Worm (Caenorhabditis elegans) whole organism, L4 larva: Measurements from ENCODE around the gene ndua-1.
A peak's percentile ranks its signal among the peaks of the same experiment; 100 is the strongest.

Source experiments
- F26F4.8 ChIP-seq: fragments of 200-800 bp; sonication (Bioruptor generic); conservative IDR thresholded peaks from 2 replicates; pipeline ENCODE4 v1.3.6; 2022; ENCODE audit warnings: missing genetic modification characterization, missing compliant biosample characterization
- F37D6.2 ChIP-seq: sonication (generic microtip); optimal IDR thresholded peaks from 2 replicates; lab custom pipeline; 2016; ENCODE audit warnings: mild to moderate bottlenecking, missing genetic modification characterization, missing compliant biosample characterization
- F44E2.7 ChIP-seq: fragments of 200-800 bp; sonication (Bioruptor generic); IDR thresholded peaks from 2 replicates; pipeline ENCODE4 v2.1.2; 2022; ENCODE audit warnings: missing genetic modification characterization, missing compliant biosample characterization
- ZK337.2 ChIP-seq: fragments of 200-800 bp; sonication (Bioruptor generic); IDR thresholded peaks from 2 replicates; pipeline ENCODE4 v1.3.6; 2022; ENCODE audit warnings: missing genetic modification reagents, missing genetic modification characterization, missing compliant biosample characterization
- aha-1 ChIP-seq: fragments of 150-350 bp; peaks from one replicate; lab custom pipeline; 2014; ENCODE audit warnings: missing biosample characterization, missing genetic modification characterization
- ceh-28 ChIP-seq: fragments of 150-350 bp; optimal IDR thresholded peaks from 2 replicates; lab custom pipeline; 2014; ENCODE audit warnings: missing biosample characterization, missing genetic modification reagents, missing genetic modification characterization
- ceh-32 ChIP-seq: sonication (generic microtip); optimal IDR thresholded peaks from 2 replicates; lab custom pipeline; 2016; ENCODE audit warnings: mild to moderate bottlenecking, missing genetic modification characterization, missing compliant biosample characterization; ENCODE audit not compliant: poor library complexity
- ceh-44 ChIP-seq: fragments of 200-800 bp; sonication (Bioruptor generic); IDR thresholded peaks from 2 replicates; pipeline ENCODE4 v1.3.6; 2022; ENCODE audit warnings: missing genetic modification reagents, missing genetic modification characterization, missing compliant biosample characterization
- ces-1 ChIP-seq: fragments of 150-350 bp; sonication (generic microtip); optimal IDR thresholded peaks from 4 replicates; lab custom pipeline; 2014; ENCODE audit warnings: missing biosample characterization, missing genetic modification reagents, missing genetic modification characterization
- ctbp-1 ChIP-seq: fragments of 200-800 bp; sonication (Bioruptor generic); IDR thresholded peaks from 2 replicates; pipeline ENCODE4 v1.3.6; 2022; ENCODE audit warnings: missing genetic modification reagents, missing genetic modification characterization, missing compliant biosample characterization
- daf-16 ChIP-seq, 3 experiments: sonication (generic microtip); optimal IDR thresholded peaks; 2 replicates each; lab custom pipeline; 2016 to 2017; ENCODE audit warnings: missing genetic modification characterization in 3 of 3, missing genetic modification reagents in 3 of 3, mild to moderate bottlenecking in 2 of 3, missing compliant biosample characterization in 2 of 3, missing biosample characterization in 1 of 3, moderate library complexity in 1 of 3
- daf-8 ChIP-seq: fragments of 200-800 bp; sonication (Bioruptor generic); IDR thresholded peaks from 2 replicates; pipeline ENCODE4 v1.3.6; 2022; ENCODE audit warnings: missing genetic modification characterization, missing compliant biosample characterization
- dmd-6 ChIP-seq: fragments of 200-800 bp; sonication (Bioruptor generic); IDR thresholded peaks from 2 replicates; pipeline ENCODE4 v1.3.6; 2022; ENCODE audit warnings: missing genetic modification reagents, missing genetic modification characterization, missing compliant biosample characterization
- dmd-8 ChIP-seq: fragments of 200-800 bp; sonication (Bioruptor generic); IDR thresholded peaks from 2 replicates; pipeline ENCODE4 v1.3.6; 2022; ENCODE audit warnings: missing genetic modification characterization, missing compliant biosample characterization
- dmd-9 ChIP-seq: fragments of 200-800 bp; sonication (Bioruptor generic); IDR thresholded peaks from 2 replicates; pipeline ENCODE4 v1.3.6; 2022; ENCODE audit warnings: missing genetic modification reagents, missing genetic modification characterization, missing compliant biosample characterization
- dpl-1 ChIP-seq: fragments of 150-350 bp; optimal IDR thresholded peaks from 2 replicates; lab custom pipeline; 2014; ENCODE audit warnings: missing biosample characterization, missing genetic modification reagents, missing genetic modification characterization
- duxl-1 ChIP-seq: sonication (generic microtip); optimal IDR thresholded peaks from 2 replicates; lab custom pipeline; 2016; ENCODE audit warnings: mild to moderate bottlenecking, missing genetic modification characterization, moderate library complexity, missing compliant biosample characterization; ENCODE audit not compliant: poor library complexity
- dve-1 ChIP-seq: sonication (generic microtip); optimal IDR thresholded peaks from 2 replicates; lab custom pipeline; 2017; ENCODE audit warnings: antibody characterized with exemption, mild to moderate bottlenecking, missing genetic modification characterization, missing compliant biosample characterization; ENCODE audit not compliant: insufficient read depth
- fkh-10 ChIP-seq: fragments of 150-350 bp; optimal IDR thresholded peaks from 2 replicates; lab custom pipeline; 2014; ENCODE audit warnings: missing biosample characterization, missing genetic modification reagents, missing genetic modification characterization
- hlh-30 ChIP-seq: sonication (generic microtip); optimal IDR thresholded peaks from 2 replicates; lab custom pipeline; 2017; ENCODE audit warnings: antibody characterized with exemption, mild to moderate bottlenecking, missing genetic modification characterization, missing compliant biosample characterization; ENCODE audit not compliant: insufficient read depth
- hmg-1.1 ChIP-seq: fragments of 200-800 bp; sonication (Bioruptor generic); IDR thresholded peaks from 2 replicates; pipeline ENCODE4 v1.3.6; 2022; ENCODE audit warnings: missing genetic modification reagents, missing genetic modification characterization, missing compliant biosample characterization
- lin-1 ChIP-seq: fragments of 200-800 bp; sonication (Bioruptor generic); IDR thresholded peaks from 2 replicates; pipeline ENCODE4 v1.3.6; 2022; ENCODE audit warnings: missing genetic modification reagents, missing genetic modification characterization, missing compliant biosample characterization
- lin-13 ChIP-seq: fragments of 150-350 bp; optimal IDR thresholded peaks from 2 replicates; lab custom pipeline; 2014; ENCODE audit warnings: missing biosample characterization, missing genetic modification reagents, missing genetic modification characterization
- lsy-2 ChIP-seq, 2 experiments: fragments of 150-350 bp in 1 of 2; sonication (generic microtip) in 1 of 2; optimal IDR thresholded peaks; 2 replicates each; lab custom pipeline; 2014 to 2017; ENCODE audit warnings: missing biosample characterization in 2 of 2, missing genetic modification characterization in 2 of 2
- madf-9 ChIP-seq: fragments of 200-800 bp; sonication (Bioruptor generic); conservative IDR thresholded peaks from 2 replicates; pipeline ENCODE4 v1.3.6; 2022; ENCODE audit warnings: missing genetic modification reagents, missing genetic modification characterization, missing compliant biosample characterization
- mdl-1 ChIP-seq, 2 experiments: fragments of 150-350 bp in 1 of 2; sonication (generic microtip) in 1 of 2; optimal IDR thresholded peaks; 2 replicates each; lab custom pipeline; 2014 to 2017; ENCODE audit warnings: missing biosample characterization in 2 of 2, missing genetic modification characterization in 2 of 2
- mdt-29 ChIP-seq: fragments of 200-800 bp; sonication (Bioruptor generic); IDR thresholded peaks from 2 replicates; pipeline ENCODE4 v1.3.6; 2022; ENCODE audit warnings: missing genetic modification reagents, missing genetic modification characterization, missing compliant biosample characterization
- mep-1 ChIP-seq: fragments of 150-350 bp; sonication (generic microtip); optimal IDR thresholded peaks from 3 replicates; lab custom pipeline; 2014; ENCODE audit warnings: missing biosample characterization, missing genetic modification characterization
- mes-2 ChIP-seq: sonication (generic microtip); optimal IDR thresholded peaks from 2 replicates; lab custom pipeline; 2016; ENCODE audit warnings: missing genotype, mild to moderate bottlenecking, missing genetic modification characterization, missing compliant biosample characterization; ENCODE audit not compliant: poor library complexity, severe bottlenecking
- nhr-10 ChIP-seq: fragments of 150-350 bp; optimal IDR thresholded peaks from 2 replicates; lab custom pipeline; 2014; ENCODE audit warnings: missing biosample characterization, missing genetic modification characterization
- nhr-11 ChIP-seq: fragments of 150-350 bp; optimal IDR thresholded peaks from 2 replicates; lab custom pipeline; 2014; ENCODE audit warnings: missing biosample characterization, missing genetic modification characterization
- nhr-28 ChIP-seq: fragments of 150-350 bp; optimal IDR thresholded peaks from 2 replicates; lab custom pipeline; 2014; ENCODE audit warnings: missing biosample characterization, missing genetic modification characterization
- nhr-48 ChIP-seq: sonication (generic microtip); optimal IDR thresholded peaks from 2 replicates; lab custom pipeline; 2016; ENCODE audit warnings: mild to moderate bottlenecking, missing genetic modification characterization, missing compliant biosample characterization
- nhr-6 ChIP-seq: fragments of 150-350 bp; optimal IDR thresholded peaks from 2 replicates; lab custom pipeline; 2014; ENCODE audit warnings: missing biosample characterization, missing genetic modification characterization
- php-3 ChIP-seq: fragments of 200-800 bp; sonication (Bioruptor generic); IDR thresholded peaks from 2 replicates; pipeline ENCODE4 v1.3.6; 2022; ENCODE audit warnings: missing genetic modification reagents, missing genetic modification characterization, missing compliant biosample characterization
- rbr-2 ChIP-seq: sonication (generic microtip); optimal IDR thresholded peaks from 2 replicates; lab custom pipeline; 2016; ENCODE audit warnings: missing genotype, missing genetic modification characterization, missing compliant biosample characterization
- set-16 ChIP-seq: fragments of 200-800 bp; sonication (Bioruptor generic); IDR thresholded peaks from 2 replicates; pipeline ENCODE4 v1.3.6; 2022; ENCODE audit warnings: missing genetic modification reagents, missing genetic modification characterization, missing compliant biosample characterization
- spr-3 ChIP-seq: fragments of 200-800 bp; sonication (Bioruptor generic); optimal IDR thresholded peaks from 2 replicates; lab custom pipeline; 2018; ENCODE audit warnings: mild to moderate bottlenecking, missing genetic modification characterization, missing compliant biosample characterization
- unc-62 ChIP-seq, 3 experiments: fragments of 150-350 bp in 1 of 3; sonication (generic microtip); optimal IDR thresholded peaks in 2 of 3; peaks in 1 of 3; 1 replicate in 1 of 3; 2 replicates in 2 of 3; lab custom pipeline; 2014 to 2017; ENCODE audit warnings: missing biosample characterization in 3 of 3, missing genetic modification characterization in 3 of 3, missing genetic modification reagents in 3 of 3, missing genotype in 1 of 3
- vab-7 ChIP-seq: fragments of 200-800 bp; sonication (Bioruptor generic); IDR thresholded peaks from 2 replicates; pipeline ENCODE4 v1.3.6; 2022; ENCODE audit warnings: missing genetic modification reagents, missing genetic modification characterization, missing compliant biosample characterization
- zfp-2 ChIP-seq: sonication (generic microtip); optimal IDR thresholded peaks from 2 replicates; lab custom pipeline; 2016; ENCODE audit warnings: mild to moderate bottlenecking, missing genetic modification characterization, missing compliant biosample characterization
- zip-2 ChIP-seq: fragments of 150-350 bp; optimal IDR thresholded peaks from 2 replicates; lab custom pipeline; 2014; ENCODE audit warnings: missing biosample characterization, missing genetic modification characterization

ndua-1 gene

ce11 chrV:20851847-20852386, at the start of gene ndua-1:
ndua-1 (minus strand) TSS chrV:20851897.
- no peak for TF ChIP-seq set-16 (GFP tag; lab: Robert Waterston, UW)
- TF ChIP-seq mes-2 (tag; lab: Kevin White, UChicago), result peak; percentile 86
- no peak for TF ChIP-seq ceh-28 (tag; lab: Kevin White, UChicago)
- peak; percentile 92 for TF ChIP-seq aha-1 (tag; lab: Kevin White, UChicago)
- TF ChIP-seq dmd-6, result no peak
- no peak for TF ChIP-seq daf-16 (GFP tag; optimal IDR thresholded peaks at IDR 0.05; lab: Kevin White, UChicago)
- TF ChIP-seq daf-16 (tag; optimal IDR thresholded peaks at IDR 0.05; lab: Kevin White, UChicago), result peak; percentile 15
- no peak for TF ChIP-seq zip-2 (tag; lab: Kevin White, UChicago)
- peak; percentile 26 for TF ChIP-seq rbr-2 (tag; lab: Kevin White, UChicago)
- no peak for TF ChIP-seq mdl-1 (tag; optimal IDR thresholded peaks at IDR 0.05; lab: Kevin White, UChicago)
- TF ChIP-seq nhr-28, result peak; percentile 55
- TF ChIP-seq nhr-10 (tag; lab: Kevin White, UChicago), result no peak
- TF ChIP-seq F26F4.8 (GFP tag; lab: Robert Waterston, UW), result no peak
- TF ChIP-seq dve-1 (tag; lab: Kevin White, UChicago), result peak; percentile 23
- TF ChIP-seq nhr-11 (tag; lab: Kevin White, UChicago), result no peak
- no peak for TF ChIP-seq F44E2.7
- 0 out of 2 replicates have a peak, but pooled peaks have one; percentile 40 for TF ChIP-seq hmg-1.1
- TF ChIP-seq zfp-2 (tag; lab: Kevin White, UChicago), result no peak
- no peak for TF ChIP-seq dmd-9 (GFP tag; lab: Robert Waterston, UW)
- no peak for TF ChIP-seq nhr-48 (tag; lab: Kevin White, UChicago)
- TF ChIP-seq spr-3, result no peak
- TF ChIP-seq duxl-1 (tag; lab: Kevin White, UChicago), result peak; percentile 45
- peak; percentile 8 for TF ChIP-seq dpl-1 (GFP tag; lab: Kevin White, UChicago)
- TF ChIP-seq vab-7, result no peak
- no peak for TF ChIP-seq madf-9 (GFP tag; lab: Robert Waterston, UW)
- no peak for TF ChIP-seq nhr-6 (tag; lab: Kevin White, UChicago)
- TF ChIP-seq ZK337.2 (GFP tag; lab: Robert Waterston, UW), result no peak
- no peak for TF ChIP-seq daf-8 (GFP tag; lab: Robert Waterston, UW)
- no peak for TF ChIP-seq dmd-8 (GFP tag; lab: Robert Waterston, UW)
- TF ChIP-seq ces-1 (GFP tag; lab: Kevin White, UChicago), result peak; percentile 10
- no peak for TF ChIP-seq php-3 (GFP tag; lab: Robert Waterston, UW)
- TF ChIP-seq lin-1, result no peak

ce11 chrV:20891871-20892270, 40.2 kb upstream of the ndua-1 start:
- no peak for TF ChIP-seq dmd-6
- TF ChIP-seq unc-62 (GFP tag; optimal IDR thresholded peaks at IDR 0.05 in 1 of 2; lab: Kevin White, UChicago), result peak in 1 of 2 experiments; percentile 94
- no peak for TF ChIP-seq unc-62 (tag; optimal IDR thresholded peaks at IDR 0.05; lab: Kevin White, UChicago)

ce11 chrV:20879069-20879667, 27.5 kb upstream of the ndua-1 start, which contains the start of gene unc-80:
unc-80 (plus strand) TSS chrV:20879601.
- TF ChIP-seq rbr-2 (tag; lab: Kevin White, UChicago) (peak; percentile 62), nhr-48 (tag; lab: Kevin White, UChicago) (peak; percentile 5), F37D6.2 (tag; lab: Kevin White, UChicago) (peak; percentile 25), ceh-32 (tag; lab: Kevin White, UChicago) (no peak), ctbp-1 (peak; percentile 38; the same call in 1 of the 2 replicates), F44E2.7 (no peak), ceh-44 (GFP tag; lab: Robert Waterston, UW) (no peak), dpl-1 (GFP tag; lab: Kevin White, UChicago) (peak; percentile 2), unc-62 (GFP tag; optimal IDR thresholded peaks at IDR 0.05 in 1 of 2; lab: Kevin White, UChicago) (peak in 1 of 2 experiments; percentile 89), unc-62 (tag; optimal IDR thresholded peaks at IDR 0.05; lab: Kevin White, UChicago) (no peak), lsy-2 (tag; optimal IDR thresholded peaks at IDR 0.05; lab: Kevin White, UChicago) (peak in 1 of 2 experiments; percentile 69), hmg-1.1 (peak; percentile 66), hlh-30 (tag; lab: Kevin White, UChicago) (peak; percentile 8), fkh-10 (peak; percentile 87), mdt-29 (no peak), mes-2 (tag; lab: Kevin White, UChicago) (no peak), lin-13 (GFP tag; lab: Kevin White, UChicago) (no peak), mep-1 (tag; lab: Kevin White, UChicago) (peak; percentile 71)
